Fruit fly (Drosophila melanogaster) whole organism, wandering third instar larva: ENCODE results near the gene Slu7.

ENCODE experiments used
- Abd-B ChIP-seq: fragments of >200 bp; optimal IDR thresholded peaks from 2 replicates; lab custom pipeline; 2017; ENCODE audit warnings: missing biosample characterization, missing genetic modification characterization
- CG32264 ChIP-seq: fragments of 200-800 bp; sonication (Bioruptor generic); optimal IDR thresholded peaks from 2 replicates; lab custom pipeline; 2016; ENCODE audit warnings: missing biosample characterization, missing genetic modification characterization
- CG9705 ChIP-seq: fragments of 200-800 bp; sonication (Bioruptor generic); optimal IDR thresholded peaks from 2 replicates; lab custom pipeline; 2018; ENCODE audit warnings: missing biosample characterization, mild to moderate bottlenecking, missing genetic modification characterization
- CrebA ChIP-seq: fragments of 200-800 bp; sonication (Bioruptor generic); optimal IDR thresholded peaks from 2 replicates; lab custom pipeline; 2016; ENCODE audit warnings: missing biosample characterization, mild to moderate bottlenecking, missing genetic modification characterization, borderline replicate concordance
- Dfd ChIP-seq: fragments of >200 bp; optimal IDR thresholded peaks from 2 replicates; lab custom pipeline; 2017; ENCODE audit warnings: missing biosample characterization, missing genetic modification characterization
- Dif ChIP-seq: fragments of 200-275, 200-300 bp; sonication (Bioruptor generic); optimal IDR thresholded peaks from 2 replicates; lab custom pipeline; 2018; ENCODE audit warnings: missing biosample characterization, missing genetic modification characterization; ENCODE audit not compliant: partially characterized antibody
- GATAd ChIP-seq: sonication (Bioruptor generic); optimal IDR thresholded peaks from 2 replicates; lab custom pipeline; 2016; ENCODE audit warnings: missing biosample characterization, missing genetic modification characterization
- HLH106 ChIP-seq: fragments of 200-800 bp; optimal IDR thresholded peaks from 3 replicates; lab custom pipeline; 2019; ENCODE audit warnings: missing biosample characterization, mild to moderate bottlenecking, missing genetic modification characterization, moderate library complexity
- Hnf4 ChIP-seq: fragments of 200-800 bp; sonication (Bioruptor generic); optimal IDR thresholded peaks from 2 replicates; lab custom pipeline; 2016; ENCODE audit warnings: missing biosample characterization, mild to moderate bottlenecking, missing genetic modification characterization
- Hr78 ChIP-seq: fragments of >200 bp; optimal IDR thresholded peaks from 2 replicates; lab custom pipeline; 2017; ENCODE audit warnings: missing biosample characterization, missing genetic modification characterization
- Hr83 ChIP-seq: fragments of 200-300 bp; sonication (Bioruptor generic); optimal IDR thresholded peaks from 2 replicates; lab custom pipeline; 2016; ENCODE audit warnings: missing biosample characterization, mild to moderate bottlenecking, missing genetic modification characterization, moderate library complexity; ENCODE audit not compliant: poor library complexity, severe bottlenecking
- Jra ChIP-seq: sonication (Bioruptor generic); optimal IDR thresholded peaks from 2 replicates; lab custom pipeline; 2016; ENCODE audit warnings: missing biosample characterization, missing genetic modification characterization
- Mio ChIP-seq: sonication (Bioruptor generic); optimal IDR thresholded peaks from 2 replicates; lab custom pipeline; 2016; ENCODE audit warnings: missing biosample characterization, missing genetic modification characterization
- Myc ChIP-seq: fragments of >200 bp; optimal IDR thresholded peaks from 2 replicates; lab custom pipeline; 2017
- N ChIP-seq: fragments of >200 bp; optimal IDR thresholded peaks from 2 replicates; lab custom pipeline; 2018; ENCODE audit warnings: missing biosample characterization, missing external identifiers, missing genetic modification characterization
- OdsH ChIP-seq: fragments of 200-800 bp; sonication (Bioruptor generic); optimal IDR thresholded peaks from 2 replicates; lab custom pipeline; 2016; ENCODE audit warnings: missing biosample characterization, mild to moderate bottlenecking, missing genetic modification characterization
- Rel ChIP-seq, 2 experiments: fragments of 200-800 bp; sonication (Bioruptor generic) in 1 of 2; optimal IDR thresholded peaks; 2 replicates in 1 of 2; 3 replicates in 1 of 2; lab custom pipeline; 2016 to 2019; ENCODE audit warnings: mild to moderate bottlenecking in 2 of 2, missing biosample characterization in 2 of 2, missing genetic modification characterization in 2 of 2, moderate library complexity in 1 of 2
- Sp1 ChIP-seq: fragments of 200-800 bp; sonication (Bioruptor generic); optimal IDR thresholded peaks from 3 replicates; lab custom pipeline; 2019; ENCODE audit warnings: missing biosample characterization, mild to moderate bottlenecking, missing genetic modification characterization, moderate library complexity
- Vsx2 ChIP-seq: fragments of 200-300, 225-300 bp; sonication (Bioruptor generic); optimal IDR thresholded peaks from 2 replicates; lab custom pipeline; 2018; ENCODE audit warnings: missing biosample characterization, missing genetic modification characterization; ENCODE audit not compliant: partially characterized antibody
- br ChIP-seq: fragments of 200-800 bp; sonication (Bioruptor generic); optimal IDR thresholded peaks from 2 replicates; lab custom pipeline; 2016; ENCODE audit warnings: missing biosample characterization, missing genetic modification characterization
- brk ChIP-seq: fragments of 200-800 bp; sonication (Bioruptor generic); optimal IDR thresholded peaks from 2 replicates; lab custom pipeline; 2016; ENCODE audit warnings: missing biosample characterization, mild to moderate bottlenecking, missing genetic modification characterization
- dl ChIP-seq, 2 experiments: fragments of 175-275, 200-275 bp in 1 of 2; fragments of 200-275 bp in 1 of 2; sonication (Bioruptor generic); optimal IDR thresholded peaks; lab custom pipeline; 2018; ENCODE audit warnings: mild to moderate bottlenecking in 2 of 2, missing biosample characterization in 2 of 2, missing genetic modification characterization in 2 of 2, moderate library complexity in 2 of 2; ENCODE audit not compliant: partially characterized antibody in 2 of 2, insufficient read depth in 1 of 2
- dmrt93B ChIP-seq: fragments of 200-800 bp; sonication (Bioruptor generic); optimal IDR thresholded peaks from 2 replicates; lab custom pipeline; 2018; ENCODE audit warnings: missing biosample characterization, mild to moderate bottlenecking, missing genetic modification characterization
- dsf ChIP-seq: sonication (Bioruptor generic); optimal IDR thresholded peaks from 2 replicates; lab custom pipeline; 2016; ENCODE audit warnings: missing biosample characterization, missing genetic modification characterization, borderline replicate concordance
- ey ChIP-seq: fragments of 200-800 bp; sonication (Bioruptor generic); optimal IDR thresholded peaks from 2 replicates; lab custom pipeline; 2016; ENCODE audit warnings: missing biosample characterization, missing genetic modification characterization
- foxo ChIP-seq, 2 experiments: fragments of 200-800 bp; sonication (Bioruptor generic); optimal IDR thresholded peaks; 2 replicates in 1 of 2; 3 replicates in 1 of 2; lab custom pipeline; 2016 to 2017; ENCODE audit warnings: missing biosample characterization in 2 of 2, missing genetic modification characterization in 2 of 2
- fru ChIP-seq: fragments of 200-800 bp; sonication (Bioruptor generic); optimal IDR thresholded peaks from 3 replicates; lab custom pipeline; 2016; ENCODE audit warnings: missing biosample characterization, mild to moderate bottlenecking, missing genetic modification characterization
- h ChIP-seq: fragments of 200-800 bp; sonication (Bioruptor generic); optimal IDR thresholded peaks from 3 replicates; lab custom pipeline; 2016; ENCODE audit warnings: missing biosample characterization, mild to moderate bottlenecking, missing genetic modification characterization
- jim ChIP-seq: fragments of 175-275, 200-325 bp; sonication (Bioruptor generic); optimal IDR thresholded peaks from 2 replicates; lab custom pipeline; 2016; ENCODE audit warnings: missing biosample characterization, mild to moderate bottlenecking, missing genetic modification characterization
- lola ChIP-seq: fragments of >200 bp; optimal IDR thresholded peaks from 2 replicates; lab custom pipeline; 2017; ENCODE audit warnings: missing biosample characterization, missing genetic modification characterization
- pan ChIP-seq: fragments of >200 bp; optimal IDR thresholded peaks from 2 replicates; lab custom pipeline; 2017
- psq ChIP-seq: fragments of 200-800 bp; sonication (Bioruptor generic); optimal IDR thresholded peaks from 3 replicates; lab custom pipeline; 2017; ENCODE audit warnings: missing biosample characterization, mild to moderate bottlenecking, missing genetic modification characterization, moderate library complexity
- rgr ChIP-seq: fragments of 200-800 bp; sonication (Bioruptor generic); optimal IDR thresholded peaks from 3 replicates; lab custom pipeline; 2016; ENCODE audit warnings: missing biosample characterization, mild to moderate bottlenecking, missing genetic modification characterization
- sage ChIP-seq: fragments of 200-800 bp; sonication (Bioruptor generic); optimal IDR thresholded peaks from 2 replicates; lab custom pipeline; 2016; ENCODE audit warnings: missing biosample characterization, mild to moderate bottlenecking, missing genetic modification characterization
- sv ChIP-seq: fragments of 200-800 bp; sonication (Bioruptor generic); optimal IDR thresholded peaks from 3 replicates; lab custom pipeline; 2016; ENCODE audit warnings: missing biosample characterization, missing genetic modification characterization
- tai ChIP-seq: sonication (Bioruptor generic); optimal IDR thresholded peaks from 2 replicates; lab custom pipeline; 2016; ENCODE audit warnings: missing biosample characterization, missing genetic modification characterization
- usp ChIP-seq: fragments of >200 bp; optimal IDR thresholded peaks from 2 replicates; lab custom pipeline; 2017; ENCODE audit warnings: missing biosample characterization, missing genetic modification characterization
- woc ChIP-seq: sonication (Bioruptor generic); optimal IDR thresholded peaks from 2 replicates; lab custom pipeline; 2016; ENCODE audit warnings: missing biosample characterization, mild to moderate bottlenecking, missing genetic modification characterization

Slu7 gene

DNA sequence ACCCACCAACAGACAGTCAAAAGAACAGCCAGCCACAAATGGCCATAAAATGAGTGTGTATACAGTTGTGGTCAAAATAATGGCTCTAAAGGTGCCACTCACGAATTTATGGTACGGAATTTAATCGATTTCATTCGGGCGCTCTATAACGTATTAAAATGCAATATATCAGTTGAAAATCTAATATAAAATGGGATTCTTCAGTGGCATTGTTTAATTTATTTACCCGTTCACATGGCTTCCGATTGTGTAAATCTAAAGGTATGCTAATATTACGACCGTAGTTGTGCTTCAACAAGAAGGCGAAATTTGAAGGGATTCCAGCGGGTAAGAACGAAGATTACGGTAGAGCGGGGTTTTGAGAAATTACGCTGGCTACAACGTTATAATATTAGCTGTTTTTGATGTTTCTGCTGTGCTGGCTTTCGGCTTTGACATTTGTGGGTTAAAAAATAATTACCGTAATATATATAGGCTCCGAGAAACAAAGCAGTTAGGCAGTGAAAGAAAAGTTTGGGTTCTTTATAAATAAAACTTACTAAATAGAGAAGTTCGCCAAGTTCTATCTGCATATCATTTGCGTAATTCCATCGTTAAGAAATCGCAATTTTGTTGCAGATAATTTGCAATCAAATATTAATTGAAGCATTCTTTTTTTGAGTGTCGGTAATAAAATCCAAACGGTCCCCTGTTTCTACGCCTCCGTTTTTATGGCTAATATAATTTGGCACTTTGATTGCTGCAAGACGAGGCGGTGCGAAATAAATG is 36.9 kb upstream of the Slu7 start:
- TF ChIP-seq br (GFP tag; lab: Kevin White, UChicago) = peak; percentile 68
- no peak for TF ChIP-seq Hr78 (GFP tag; lab: Kevin White, UChicago)
- no peak for TF ChIP-seq CG9705 (GFP tag; lab: Kevin White, UChicago)
- TF ChIP-seq jim (GFP tag; lab: Kevin White, UChicago) = no peak
- TF ChIP-seq h = peak; percentile 79
- TF ChIP-seq HLH106 (tag; lab: Kevin White, UChicago) = peak; percentile 74
- TF ChIP-seq foxo (GFP tag; optimal IDR thresholded peaks at IDR 0.05; lab: Kevin White, UChicago) = peak in 1 of 2 experiments; percentile 68
- no peak for TF ChIP-seq dl (GFP tag; optimal IDR thresholded peaks at IDR 0.05; lab: Kevin White, UChicago; ENCODE audit: insufficient read depth in 1 of 2, partially characterized antibody in 2 of 2)
- peak; percentile 51 for TF ChIP-seq psq
- TF ChIP-seq ey (GFP tag; lab: Kevin White, UChicago) = peak; percentile 81
- TF ChIP-seq Hr83 (GFP tag; lab: Kevin White, UChicago) = peak; percentile 39
- peak; percentile 59 for TF ChIP-seq fru (GFP tag; lab: Kevin White, UChicago)
- TF ChIP-seq Dfd (GFP tag; lab: Kevin White, UChicago) = no peak
- TF ChIP-seq woc (GFP tag; lab: Kevin White, UChicago) = peak; percentile 75
- peak; percentile 67 for TF ChIP-seq OdsH (GFP tag; lab: Kevin White, UChicago)
- no peak for TF ChIP-seq usp (GFP tag; lab: Kevin White, UChicago)
- peak; percentile 76 for TF ChIP-seq Sp1 (GFP tag; lab: Kevin White, UChicago)
- peak; percentile 80 for TF ChIP-seq rgr (GFP tag; lab: Kevin White, UChicago)
- peak; percentile 37 for TF ChIP-seq dmrt93B (GFP tag; lab: Kevin White, UChicago)
- TF ChIP-seq GATAd = peak; percentile 48
- peak; percentile 42 for TF ChIP-seq Mio
- peak; percentile 52 for TF ChIP-seq CG32264
- no peak for TF ChIP-seq Myc (lab: Kevin White, UChicago)
- peak; percentile 22 for TF ChIP-seq brk (GFP tag; lab: Kevin White, UChicago)
- no peak for TF ChIP-seq dsf (GFP tag; lab: Kevin White, UChicago)
- TF ChIP-seq Jra (GFP tag; lab: Kevin White, UChicago) = peak; percentile 59
- TF ChIP-seq Hnf4 (GFP tag; lab: Kevin White, UChicago) = peak; percentile 74
- TF ChIP-seq Rel (GFP tag; optimal IDR thresholded peaks at IDR 0.05; lab: Kevin White, UChicago) = no peak
- peak; percentile 30 for TF ChIP-seq Rel (tag; optimal IDR thresholded peaks at IDR 0.05; lab: Kevin White, UChicago)
- TF ChIP-seq tai (GFP tag; lab: Kevin White, UChicago) = peak; percentile 68
- TF ChIP-seq CrebA (GFP tag; lab: Kevin White, UChicago) = no peak

DNA sequence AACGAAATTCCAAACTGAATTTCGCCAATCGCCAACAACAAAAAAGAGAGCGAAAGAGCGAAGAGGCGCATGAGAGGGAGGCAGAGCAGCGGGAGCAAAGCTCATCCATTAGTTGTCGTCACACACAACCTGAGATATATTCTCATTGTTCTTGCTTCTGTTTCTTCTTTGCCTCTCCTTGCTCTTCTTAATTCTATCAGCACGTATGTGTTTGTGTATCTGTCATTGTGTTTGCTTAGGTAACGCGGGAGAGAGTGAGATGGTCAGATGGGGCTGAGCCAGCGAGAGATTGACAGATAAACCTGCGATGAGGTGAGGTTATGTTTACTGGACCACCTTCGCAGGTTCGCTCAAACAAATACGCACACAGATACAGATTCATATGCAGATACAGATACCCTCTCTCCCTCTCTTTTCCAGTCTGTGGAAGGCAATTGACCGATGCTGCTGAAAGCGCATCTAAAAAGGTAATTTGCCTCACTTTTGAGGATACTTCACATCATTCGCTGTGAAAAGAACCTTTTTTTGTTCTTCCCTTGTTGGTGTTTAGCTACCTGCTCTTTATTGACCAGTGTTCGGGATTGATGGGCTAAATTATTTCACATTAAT is 35.2 kb upstream of the Slu7 start:
- peak; percentile 83 for TF ChIP-seq psq
- TF ChIP-seq dl (GFP tag; optimal IDR thresholded peaks at IDR 0.05; lab: Kevin White, UChicago; ENCODE audit: insufficient read depth in 1 of 2, partially characterized antibody in 2 of 2) = peak; percentile 33 to 68
- TF ChIP-seq Hnf4 (GFP tag; lab: Kevin White, UChicago) = peak; percentile 65
- TF ChIP-seq rgr (GFP tag; lab: Kevin White, UChicago) = peak; percentile 23
- TF ChIP-seq CrebA (GFP tag; lab: Kevin White, UChicago) = no peak
- no peak for TF ChIP-seq CG9705 (GFP tag; lab: Kevin White, UChicago)
- no peak for TF ChIP-seq ey (GFP tag; lab: Kevin White, UChicago)
- TF ChIP-seq pan (lab: Kevin White, UChicago) = no peak
- TF ChIP-seq N (GFP tag; lab: Kevin White, UChicago) = no peak
- peak; percentile 8 for TF ChIP-seq HLH106 (tag; lab: Kevin White, UChicago)
- peak; percentile 43 for TF ChIP-seq br (GFP tag; lab: Kevin White, UChicago)
- TF ChIP-seq Sp1 (GFP tag; lab: Kevin White, UChicago) = peak; percentile 44
- peak; percentile 9 for TF ChIP-seq OdsH (GFP tag; lab: Kevin White, UChicago)
- peak; percentile 26 for TF ChIP-seq Hr83 (GFP tag; lab: Kevin White, UChicago)
- TF ChIP-seq dsf (GFP tag; lab: Kevin White, UChicago) = no peak
- peak; percentile 20 for TF ChIP-seq brk (GFP tag; lab: Kevin White, UChicago)
- TF ChIP-seq sage (GFP tag; lab: Kevin White, UChicago) = no peak
- TF ChIP-seq Vsx2 (GFP tag; lab: Kevin White, UChicago) = peak; percentile 68
- no peak for TF ChIP-seq tai (GFP tag; lab: Kevin White, UChicago)
- TF ChIP-seq Dif (GFP tag; lab: Kevin White, UChicago) = peak; percentile 88
- no peak for TF ChIP-seq usp (GFP tag; lab: Kevin White, UChicago)
- TF ChIP-seq Rel (GFP tag; optimal IDR thresholded peaks at IDR 0.05; lab: Kevin White, UChicago) = no peak
- peak; percentile 40 for TF ChIP-seq Rel (tag; optimal IDR thresholded peaks at IDR 0.05; lab: Kevin White, UChicago)
- no peak for TF ChIP-seq dmrt93B (GFP tag; lab: Kevin White, UChicago)
- TF ChIP-seq h = peak; percentile 36
- no peak for TF ChIP-seq woc (GFP tag; lab: Kevin White, UChicago)
- TF ChIP-seq fru (GFP tag; lab: Kevin White, UChicago) = peak; percentile 56
- TF ChIP-seq foxo (GFP tag; optimal IDR thresholded peaks at IDR 0.05; lab: Kevin White, UChicago) = no peak
- TF ChIP-seq CG32264 = no peak
- TF ChIP-seq GATAd = no peak
- TF ChIP-seq sv (GFP tag; lab: Kevin White, UChicago) = no peak
- no peak for TF ChIP-seq Mio
- no peak for TF ChIP-seq Myc (lab: Kevin White, UChicago)
- TF ChIP-seq Hr78 (GFP tag; lab: Kevin White, UChicago) = no peak
- TF ChIP-seq Dfd (GFP tag; lab: Kevin White, UChicago) = no peak
- no peak for TF ChIP-seq lola
- TF ChIP-seq Jra (GFP tag; lab: Kevin White, UChicago) = peak; percentile 18
- TF ChIP-seq jim (GFP tag; lab: Kevin White, UChicago) = no peak
- no peak for TF ChIP-seq Abd-B
